Worm (Caenorhabditis elegans): Measurements from ENCODE around the gene lin-37.

lin-37 gene

ce11 chrIII:7120477-7120876 lies 48.1 kb upstream of the lin-37 start (continued):
- TF ChIP-seq hlh-11 (tag; optimal IDR thresholded peaks at IDR 0.05) (peak; percentile 27), ceh-20 (GFP tag; IDR thresholded peaks at IDR 0.05) (no peak), lim-7 (GFP tag; IDR thresholded peaks at IDR 0.05) (no peak), php-3 (GFP tag; IDR thresholded peaks at IDR 0.05) (no peak), F44E2.7 (GFP tag; IDR thresholded peaks at IDR 0.05) (no peak), daf-16 (GFP tag; optimal IDR thresholded peaks at IDR 0.05) (no peak), daf-16 (tag; optimal IDR thresholded peaks at IDR 0.05) (peak; percentile 61), ctbp-1 (GFP tag; IDR thresholded peaks at IDR 0.05) (no peak), F26F4.8 (GFP tag; conservative IDR thresholded peaks at IDR 0.05) (no peak), sdz-12 (GFP tag; optimal IDR thresholded peaks at IDR 0.05) (no peak), pha-4 (GFP tag; IDR thresholded peaks at IDR 0.05) (no peak), pha-4 (tag; optimal IDR thresholded peaks at IDR 0.05) (no peak), nhr-48 (tag; optimal IDR thresholded peaks at IDR 0.05) (peak; percentile 41), unc-39 (tag; optimal IDR thresholded peaks at IDR 0.05) (no peak), lin-39 (tag; optimal IDR thresholded peaks at IDR 0.05) (no peak), zfp-3 (GFP tag; conservative IDR thresholded peaks at IDR 0.05) (no peak), lsy-2 (tag; optimal IDR thresholded peaks at IDR 0.05) (peak in 1 of 2 experiments; percentile 66), hmg-1.1 (GFP tag; IDR thresholded peaks at IDR 0.05) (no peak), lin-1 (GFP tag; IDR thresholded peaks at IDR 0.05) (no peak), spr-1 (tag; optimal IDR thresholded peaks at IDR 0.05) (no peak), mxl-2 (GFP tag; conservative IDR thresholded peaks at IDR 0.05) (peak; percentile 96), Y75B8A.6 (GFP tag; IDR thresholded peaks at IDR 0.05) (no peak), nhr-42 (GFP tag; IDR thresholded peaks at IDR 0.05) (no peak), egl-27 (tag; optimal IDR thresholded peaks at IDR 0.05) (no peak), zfp-2 (tag; optimal IDR thresholded peaks at IDR 0.05) (no peak), rbr-2 (tag; optimal IDR thresholded peaks at IDR 0.05) (no peak), unc-62 (GFP tag; optimal IDR thresholded peaks at IDR 0.05 in 1 of 2) (no peak), unc-62 (tag; optimal IDR thresholded peaks at IDR 0.05) (no peak), spr-3 (GFP tag; optimal IDR thresholded peaks at IDR 0.05) (no peak), skn-1 (tag; optimal IDR thresholded peaks at IDR 0.05) (no peak), F10B5.3 (tag; optimal IDR thresholded peaks at IDR 0.05) (no peak), duxl-1 (tag; optimal IDR thresholded peaks at IDR 0.05; ENCODE audit: poor library complexity) (peak; percentile 16), fkh-10 (GFP tag; optimal IDR thresholded peaks at IDR 0.05) (no peak), hlh-30 (tag; optimal IDR thresholded peaks at IDR 0.05; ENCODE audit: insufficient read depth) (peak; percentile 37), attf-4 (tag; optimal IDR thresholded peaks at IDR 0.05) (no peak), zip-2 (tag; optimal IDR thresholded peaks at IDR 0.05) (no peak), ceh-32 (tag; optimal IDR thresholded peaks at IDR 0.05; ENCODE audit: poor library complexity) (no peak), lin-15B (tag; optimal IDR thresholded peaks at IDR 0.05) (no peak), F37D6.2 (tag; optimal IDR thresholded peaks at IDR 0.05) (no peak), tra-1 (GFP tag; IDR thresholded peaks at IDR 0.05) (no peak), vab-7 (GFP tag; IDR thresholded peaks at IDR 0.05) (no peak), daf-8 (GFP tag; IDR thresholded peaks at IDR 0.05) (no peak), dmd-8 (GFP tag; IDR thresholded peaks at IDR 0.05) (no peak), ZK337.2 (GFP tag; IDR thresholded peaks at IDR 0.05) (no peak), ceh-44 (GFP tag; IDR thresholded peaks at IDR 0.05) (no peak), lin-29 (GFP tag; IDR thresholded peaks at IDR 0.05) (no peak)

Measured in whole organism, L4 larva.